Fruit fly (Drosophila melanogaster) whole organism, embryonic: ENCODE data around the gene Vsx2.

Experiments used
- ATbp ChIP-seq: fragments of 200-800 bp; sonication (Bioruptor generic); optimal IDR thresholded peaks from 2 replicates; lab custom pipeline; 2017; ENCODE audit warnings: missing biosample characterization, mild to moderate bottlenecking, missing genetic modification characterization, missing genetic modification reagents
- Bdp1 ChIP-seq: fragments of 200-800 bp; sonication (Bioruptor generic); optimal IDR thresholded peaks from 3 replicates; lab custom pipeline; 2016; ENCODE audit warnings: missing biosample characterization, missing genetic modification characterization
- Bgb ChIP-seq: fragments of 200-800 bp; sonication (Bioruptor generic); IDR thresholded peaks from 2 replicates; pipeline ENCODE4 v1.3.6; 2022; ENCODE audit warnings: missing biosample characterization, missing genetic modification characterization; ENCODE audit not compliant: partially characterized antibody
- CG1024 ChIP-seq: fragments of 200-800 bp; sonication (Bioruptor generic); IDR thresholded peaks from 2 replicates; pipeline ENCODE4 v1.3.6; 2022; ENCODE audit warnings: missing biosample characterization, missing genetic modification characterization
- CG11085 ChIP-seq: fragments of 200-800 bp; sonication (Bioruptor generic); IDR thresholded peaks from 2 replicates; pipeline ENCODE4 v1.3.6; 2022; ENCODE audit warnings: missing biosample characterization, missing genetic modification characterization
- CG12769 ChIP-seq: fragments of 200-800 bp; sonication (Bioruptor generic); optimal IDR thresholded peaks from 2 replicates; lab custom pipeline; 2019; ENCODE audit warnings: missing biosample characterization, mild to moderate bottlenecking, missing genetic modification characterization, moderate library complexity
- CG13624 ChIP-seq: fragments of 200-800 bp; sonication (Bioruptor generic); optimal IDR thresholded peaks from 2 replicates; lab custom pipeline; 2016; ENCODE audit warnings: missing biosample characterization, missing genetic modification characterization
- CG15269 ChIP-seq: fragments of 200-800 bp; sonication (Bioruptor generic); optimal IDR thresholded peaks from 2 replicates; lab custom pipeline; 2018; ENCODE audit warnings: missing biosample characterization, mild to moderate bottlenecking, missing genetic modification characterization, moderate library complexity
- CG15514 ChIP-seq: fragments of 200-800 bp; sonication (Bioruptor generic); optimal IDR thresholded peaks from 3 replicates; lab custom pipeline; 2017; ENCODE audit warnings: missing biosample characterization, missing genetic modification characterization, mild to moderate bottlenecking, moderate library complexity, missing genetic modification reagents
- CG17359 ChIP-seq: fragments of 200-800 bp; sonication (Bioruptor generic); optimal IDR thresholded peaks from 3 replicates; lab custom pipeline; 2018; ENCODE audit warnings: missing biosample characterization, mild to moderate bottlenecking, missing genetic modification characterization, moderate library complexity
- CG1832 ChIP-seq: fragments of 200-800 bp; sonication (Bioruptor generic); optimal IDR thresholded peaks from 2 replicates; lab custom pipeline; 2017; ENCODE audit warnings: missing biosample characterization, mild to moderate bottlenecking, missing genetic modification characterization, inconsistent platforms
- CG18764 ChIP-seq: fragments of 200-800 bp; sonication (Bioruptor generic); optimal IDR thresholded peaks from 3 replicates; lab custom pipeline; 2016; ENCODE audit warnings: missing biosample characterization, missing genetic modification characterization
- CG2129 ChIP-seq: fragments of 200-800 bp; sonication (Bioruptor generic); IDR thresholded peaks from 2 replicates; pipeline ENCODE4 v1.3.6; 2022; ENCODE audit warnings: missing biosample characterization, missing genetic modification characterization; ENCODE audit not compliant: partially characterized antibody
- CG2678 ChIP-seq: fragments of 200-800 bp; sonication (Bioruptor generic); optimal IDR thresholded peaks from 3 replicates; lab custom pipeline; 2019; ENCODE audit warnings: missing biosample characterization, mild to moderate bottlenecking, missing genetic modification characterization, moderate library complexity
- CG30403 ChIP-seq: fragments of 200-800 bp; sonication (Bioruptor generic); optimal IDR thresholded peaks from 3 replicates; lab custom pipeline; 2016; ENCODE audit warnings: missing biosample characterization, missing genetic modification characterization
- CG31365 ChIP-seq: fragments of 200-800 bp; sonication (Bioruptor generic); optimal IDR thresholded peaks from 2 replicates; lab custom pipeline; 2018; ENCODE audit warnings: missing biosample characterization, mild to moderate bottlenecking, missing genetic modification characterization
- CG6791 ChIP-seq: fragments of 200-800 bp; sonication (Bioruptor generic); IDR thresholded peaks from 3 replicates; pipeline ENCODE4 v1.3.6; 2022; ENCODE audit warnings: missing biosample characterization, missing genetic modification characterization; ENCODE audit not compliant: partially characterized antibody
- CG8290 ChIP-seq, 3 experiments: fragments of 200-800 bp; sonication (Bioruptor generic); optimal IDR thresholded peaks; 2 replicates each; lab custom pipeline; 2016 to 2019; ENCODE audit warnings: missing biosample characterization in 3 of 3, missing genetic modification characterization in 3 of 3, mild to moderate bottlenecking in 2 of 3, moderate library complexity in 1 of 3
- Dll ChIP-seq: fragments of 200-800 bp; sonication (Bioruptor generic); IDR thresholded peaks from 4 replicates; pipeline ENCODE4 v1.3.6; 2022; ENCODE audit warnings: missing biosample characterization, missing genetic modification characterization; ENCODE audit not compliant: partially characterized antibody
- Eip74EF ChIP-seq, 2 experiments: fragments of 200-800 bp in 1 of 2; fragments of >200 bp in 1 of 2; sonication (Bioruptor generic) in 1 of 2; optimal IDR thresholded peaks; 2 replicates each; lab custom pipeline; 2017 to 2019; ENCODE audit warnings: missing biosample characterization in 2 of 2, missing genetic modification characterization in 2 of 2, mild to moderate bottlenecking in 1 of 2, moderate library complexity in 1 of 2
- Elba2 ChIP-seq: fragments of 200-800 bp; sonication (Bioruptor generic); optimal IDR thresholded peaks from 3 replicates; lab custom pipeline; 2016; ENCODE audit warnings: missing biosample characterization, missing genetic modification characterization
- Fer1 ChIP-seq: fragments of 200-800 bp; sonication (Bioruptor generic); optimal IDR thresholded peaks from 2 replicates; lab custom pipeline; 2017; ENCODE audit warnings: missing biosample characterization, mild to moderate bottlenecking, missing genetic modification characterization
- Gug ChIP-seq: fragments of 200-800 bp; sonication (Bioruptor generic); IDR thresholded peaks from 4 replicates; pipeline ENCODE4 v1.3.6; 2022; ENCODE audit warnings: missing biosample characterization, missing genetic modification characterization
- Hr3 ChIP-seq: fragments of 200-800 bp; sonication (Bioruptor generic); optimal IDR thresholded peaks from 3 replicates; lab custom pipeline; 2016; ENCODE audit warnings: missing biosample characterization, missing genetic modification characterization
- Hr39 ChIP-seq: fragments of >200 bp; optimal IDR thresholded peaks from 2 replicates; lab custom pipeline; 2017
- Lhr ChIP-seq: fragments of 200-800 bp; sonication (Bioruptor generic); optimal IDR thresholded peaks from 3 replicates; lab custom pipeline; 2017; ENCODE audit warnings: mild to moderate bottlenecking, missing biosample characterization, missing genetic modification reagents, missing genetic modification characterization
- Myb ChIP-seq: fragments of 200-800 bp; sonication (Bioruptor generic); optimal IDR thresholded peaks from 2 replicates; lab custom pipeline; 2016; ENCODE audit warnings: missing biosample characterization, missing genetic modification characterization
- Rfx ChIP-seq: fragments of 200-800 bp; sonication (Bioruptor generic); IDR thresholded peaks from 2 replicates; pipeline ENCODE4 v1.3.6; 2022; ENCODE audit warnings: missing biosample characterization, missing genetic modification characterization
- ap ChIP-seq: fragments of 200-800 bp; sonication (Bioruptor generic); IDR thresholded peaks from 2 replicates; pipeline ENCODE4 v1.3.6; 2022; ENCODE audit warnings: missing biosample characterization, missing genetic modification characterization
- ash1 ChIP-seq: fragments of 200-800 bp; sonication (Bioruptor generic); optimal IDR thresholded peaks from 2 replicates; lab custom pipeline; 2018; ENCODE audit warnings: missing biosample characterization, mild to moderate bottlenecking, missing genetic modification characterization
- cg ChIP-seq: fragments of 200-800 bp; sonication (Bioruptor generic); optimal IDR thresholded peaks from 3 replicates; lab custom pipeline; 2019; ENCODE audit warnings: missing biosample characterization, mild to moderate bottlenecking, missing genetic modification characterization, moderate library complexity
- danr ChIP-seq: fragments of 200-800 bp; sonication (Bioruptor generic); IDR thresholded peaks from 2 replicates; pipeline ENCODE4 v1.3.6; 2022; ENCODE audit warnings: missing biosample characterization, missing genetic modification characterization
- dpn ChIP-seq, 2 experiments: fragments of 200-800 bp; sonication (Bioruptor generic); optimal IDR thresholded peaks; 3 replicates each; lab custom pipeline; 2016; ENCODE audit warnings: missing biosample characterization in 2 of 2, missing genetic modification characterization in 2 of 2
- esg ChIP-seq: fragments of 200-800 bp; sonication (Bioruptor generic); conservative IDR thresholded peaks from 2 replicates; pipeline ENCODE4 v1.3.6; 2022; ENCODE audit warnings: missing biosample characterization, missing genetic modification characterization
- fd102C ChIP-seq: fragments of 200-800 bp; sonication (Bioruptor generic); optimal IDR thresholded peaks from 2 replicates; lab custom pipeline; 2018; ENCODE audit warnings: missing biosample characterization, mild to moderate bottlenecking, missing genetic modification characterization, moderate library complexity
- gsb-n ChIP-seq: fragments of 200-800 bp; sonication (Bioruptor generic); optimal IDR thresholded peaks from 3 replicates; lab custom pipeline; 2018; ENCODE audit warnings: missing biosample characterization, mild to moderate bottlenecking, missing genetic modification characterization
- knrl ChIP-seq: fragments of 200-800 bp; sonication (Bioruptor generic); IDR thresholded peaks from 3 replicates; pipeline ENCODE4 v1.3.6; 2022; ENCODE audit warnings: missing biosample characterization, missing genetic modification characterization; ENCODE audit not compliant: partially characterized antibody
- mam ChIP-seq: fragments of 200-800 bp; sonication (Bioruptor generic); optimal IDR thresholded peaks from 3 replicates; lab custom pipeline; 2016; ENCODE audit warnings: missing biosample characterization, missing genetic modification characterization
- p53 ChIP-seq: fragments of 200-800 bp; sonication (Bioruptor generic); optimal IDR thresholded peaks from 2 replicates; lab custom pipeline; 2016; ENCODE audit warnings: missing biosample characterization, missing genetic modification characterization
- pfk ChIP-seq: fragments of 200-800 bp; sonication (Bioruptor generic); optimal IDR thresholded peaks from 2 replicates; lab custom pipeline; 2018; ENCODE audit warnings: missing biosample characterization, mild to moderate bottlenecking, missing genetic modification characterization, moderate library complexity
- salm ChIP-seq: fragments of 200-800 bp; sonication (Bioruptor generic); optimal IDR thresholded peaks from 2 replicates; lab custom pipeline; 2018; ENCODE audit warnings: missing biosample characterization, mild to moderate bottlenecking, missing genetic modification characterization
- sisA ChIP-seq: fragments of 200-800 bp; sonication (Bioruptor generic); IDR thresholded peaks from 2 replicates; pipeline ENCODE4 v1.3.6; 2022; ENCODE audit warnings: missing biosample characterization, missing genetic modification characterization
- so ChIP-seq: fragments of 200-800 bp; sonication (Bioruptor generic); IDR thresholded peaks from 3 replicates; pipeline ENCODE4 v1.3.6; 2022; ENCODE audit warnings: missing biosample characterization, missing genetic modification characterization
- stc ChIP-seq: fragments of 200-800 bp; sonication (Bioruptor generic); IDR thresholded peaks from 2 replicates; pipeline ENCODE4 v1.3.6; 2022; ENCODE audit warnings: missing biosample characterization, missing genetic modification characterization
- sug ChIP-seq: fragments of 200-800 bp; optimal IDR thresholded peaks from 2 replicates; lab custom pipeline; 2019; ENCODE audit warnings: missing biosample characterization, mild to moderate bottlenecking, missing genetic modification characterization, moderate library complexity
- tap ChIP-seq: fragments of 200-800 bp; optimal IDR thresholded peaks from 3 replicates; lab custom pipeline; 2019; ENCODE audit warnings: missing biosample characterization, mild to moderate bottlenecking, missing genetic modification characterization, moderate library complexity
- tin ChIP-seq: fragments of 200-800 bp; sonication (Bioruptor generic); optimal IDR thresholded peaks from 3 replicates; lab custom pipeline; 2016; ENCODE audit warnings: missing biosample characterization, missing genetic modification characterization
- yki ChIP-seq: fragments of >200 bp; optimal IDR thresholded peaks from 3 replicates; lab custom pipeline; 2018
- zfh1 ChIP-seq: fragments of 200-800 bp; sonication (Bioruptor generic); IDR thresholded peaks from 3 replicates; pipeline ENCODE4 v1.3.6; 2022; ENCODE audit warnings: missing biosample characterization, missing genetic modification characterization

Vsx2 gene

DNA sequence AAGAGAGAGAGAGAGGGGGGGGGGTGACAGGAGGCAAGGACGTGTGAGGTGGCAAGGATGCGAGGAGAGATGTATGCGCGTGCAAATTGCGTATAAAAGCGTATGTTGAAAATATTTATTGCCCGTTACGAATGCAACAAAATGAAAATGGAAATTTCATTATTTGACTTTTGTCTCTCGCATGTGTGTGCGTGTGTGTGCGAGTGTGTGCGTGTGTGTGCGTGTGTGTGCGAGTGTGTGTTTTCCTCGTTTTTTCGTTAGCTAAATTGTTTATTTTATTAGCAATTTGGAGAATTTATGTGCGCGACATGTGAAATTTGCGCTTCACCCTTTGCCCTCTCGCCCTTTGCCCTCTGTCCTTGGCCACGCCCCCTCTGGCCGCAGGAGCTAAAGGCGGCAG, 7.2 kb downstream of the Vsx2 start:
- TF ChIP-seq CG1832 (GFP tag; lab: Kevin White, UChicago) (peak; percentile 48), dpn (GFP tag; optimal IDR thresholded peaks at IDR 0.05; lab: Kevin White, UChicago) (no peak), CG30403 (GFP tag; lab: Kevin White, UChicago) (no peak), ap (no peak), tin (GFP tag; lab: Kevin White, UChicago) (no peak), gsb-n (tag; lab: Kevin White, UChicago) (peak; percentile 23), Hr39 (lab: Kevin White, UChicago) (peak; percentile 95), CG15269 (no peak), danr (GFP tag; lab: Robert Waterston, UW) (no peak), Elba2 (GFP tag; lab: Kevin White, UChicago) (no peak), CG1024 (no peak), ash1 (GFP tag; lab: Kevin White, UChicago) (no peak), sisA (no peak), cg (GFP tag; lab: Kevin White, UChicago) (peak; percentile 19), CG18764 (GFP tag; lab: Kevin White, UChicago) (no peak), ATbp (GFP tag; lab: Kevin White, UChicago) (no peak), CG11085 (GFP tag; lab: Robert Waterston, UW) (no peak), zfh1 (GFP tag; lab: Robert Waterston, UW) (no peak)

DNA sequence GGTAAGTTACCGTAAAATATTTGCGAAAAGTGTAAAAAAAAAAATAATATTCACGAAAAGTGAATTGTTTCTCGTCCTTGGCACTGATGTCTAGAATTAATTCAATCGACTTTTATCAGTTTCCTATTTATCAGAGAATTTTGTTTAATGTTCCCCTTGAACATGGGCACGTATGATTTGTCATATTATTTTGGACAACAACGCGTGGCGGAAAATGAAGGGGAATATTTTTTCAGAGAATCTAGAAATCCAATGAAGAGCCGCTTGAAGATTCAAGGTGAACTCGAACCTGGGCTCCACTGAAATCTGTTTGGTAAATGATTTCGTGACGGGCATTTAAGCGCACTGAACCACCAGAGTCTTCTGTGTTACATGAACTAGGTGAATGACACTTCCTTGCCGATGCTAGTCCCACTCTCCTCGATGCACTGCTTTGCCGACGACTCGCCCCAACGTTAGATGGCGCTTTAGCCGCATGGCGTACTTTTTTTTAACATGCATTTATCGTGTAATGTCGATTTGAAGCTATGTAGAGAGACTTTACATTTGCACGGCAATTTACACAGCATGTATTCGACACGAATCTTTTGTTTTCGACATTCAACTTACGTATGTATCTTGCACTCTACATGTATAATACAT, 35.6 kb downstream of the Vsx2 start:
- TF ChIP-seq CG6791 (GFP tag; lab: Robert Waterston, UW) (peak; percentile 94), Eip74EF (GFP tag; optimal IDR thresholded peaks at IDR 0.05; lab: Kevin White, UChicago) (peak in 1 of 2 experiments; percentile 59), sug (peak; percentile 60), CG12769 (tag; lab: Kevin White, UChicago) (peak; percentile 70), fd102C (GFP tag; lab: Kevin White, UChicago) (peak; percentile 23), stc (no peak), Bdp1 (GFP tag; lab: Kevin White, UChicago) (peak; percentile 100), CG2129 (GFP tag; lab: Robert Waterston, UW) (0 out of 2 replicates have a peak, but pooled peaks have one; percentile 30), so (GFP tag; lab: Robert Waterston, UW) (peak; percentile 35; the same call in 1 of the 3 replicates), tap (tag; lab: Kevin White, UChicago) (no peak), Fer1 (GFP tag; lab: Kevin White, UChicago) (peak; percentile 25), Hr3 (GFP tag; lab: Kevin White, UChicago) (no peak), Dll (GFP tag; lab: Robert Waterston, UW) (peak; percentile 64; the same call in 3 of the 4 replicates), knrl (GFP tag; lab: Robert Waterston, UW) (peak; percentile 81), Bgb (GFP tag; lab: Robert Waterston, UW) (peak; percentile 95), CG13624 (GFP tag; lab: Kevin White, UChicago) (no peak), Gug (GFP tag; lab: Robert Waterston, UW) (peak; percentile 3; the same call in 1 of the 4 replicates), CG8290 (GFP tag; optimal IDR thresholded peaks at IDR 0.05; lab: Kevin White, UChicago) (no peak), CG8290 (tag; optimal IDR thresholded peaks at IDR 0.05; lab: Kevin White, UChicago) (peak in 1 of 2 experiments; percentile 23), CG2678 (tag; lab: Kevin White, UChicago) (peak; percentile 32), pfk (GFP tag; lab: Kevin White, UChicago) (peak; percentile 10), CG17359 (peak; percentile 6), Lhr (GFP tag; lab: Kevin White, UChicago) (peak; percentile 10), esg (GFP tag; lab: Robert Waterston, UW) (no peak), CG15514 (GFP tag; lab: Kevin White, UChicago) (peak; percentile 39), Rfx (peak; percentile 55), salm (peak; percentile 48), CG31365 (tag; lab: Kevin White, UChicago) (peak; percentile 97), Myb (GFP tag; lab: Kevin White, UChicago) (peak; percentile 82), mam (GFP tag; lab: Kevin White, UChicago) (no peak), p53 (GFP tag; lab: Kevin White, UChicago) (peak; percentile 25), yki (lab: Kevin White, UChicago) (peak; percentile 19)
